Worm (Caenorhabditis elegans) whole organism, young adult: Measurements from ENCODE around the gene T01B4.3.

ENCODE experiments used
- F10E7.11 ChIP-seq: sonication (generic microtip); optimal IDR thresholded peaks from 2 replicates; lab custom pipeline; 2017; ENCODE audit warnings: mild to moderate bottlenecking, missing genetic modification characterization, moderate library complexity, missing compliant biosample characterization
- F52B5.7 ChIP-seq: sonication (generic microtip); optimal IDR thresholded peaks from 2 replicates; lab custom pipeline; 2016; ENCODE audit warnings: mild to moderate bottlenecking, missing genetic modification characterization, missing compliant biosample characterization
- Y56A3A.18 ChIP-seq: fragments of 200-800 bp; sonication (Bioruptor generic); IDR thresholded peaks from 2 replicates; pipeline ENCODE4 v1.3.6; 2022; ENCODE audit warnings: missing genetic modification reagents, missing genetic modification characterization, missing compliant biosample characterization
- aptf-3 ChIP-seq: fragments of 200-800 bp; sonication (Bioruptor generic); IDR thresholded peaks from 2 replicates; pipeline ENCODE4 v1.3.6; 2022; ENCODE audit warnings: missing genetic modification characterization, missing compliant biosample characterization
- attf-6 ChIP-seq: fragments of 200-800 bp; sonication (Bioruptor generic); IDR thresholded peaks from 2 replicates; pipeline ENCODE4 v1.3.6; 2022; ENCODE audit warnings: missing genetic modification reagents, missing genetic modification characterization, missing compliant biosample characterization
- gei-17 ChIP-seq: fragments of 200-800 bp; sonication (Bioruptor generic); optimal IDR thresholded peaks from 2 replicates; lab custom pipeline; 2018; ENCODE audit warnings: mild to moderate bottlenecking, missing genetic modification characterization, missing compliant biosample characterization
- hlh-12 ChIP-seq: sonication (generic microtip); optimal IDR thresholded peaks from 2 replicates; lab custom pipeline; 2016; ENCODE audit warnings: missing genetic modification characterization, missing compliant biosample characterization
- sea-2 ChIP-seq: fragments of 200-800 bp; sonication (Bioruptor generic); IDR thresholded peaks from 2 replicates; pipeline ENCODE4 v1.3.6; 2022; ENCODE audit warnings: missing genetic modification characterization, missing compliant biosample characterization
- unc-62 ChIP-seq: fragments of 150-350 bp; optimal IDR thresholded peaks from 2 replicates; lab custom pipeline; 2014; ENCODE audit warnings: missing biosample characterization, missing genetic modification reagents, missing genetic modification characterization

ce11 chrX:16361001-16361400 is 43.5 kb upstream of the T01B4.3 start:
- TF ChIP-seq aptf-3 (no peak), unc-62 (GFP tag; lab: Kevin White, UChicago) (no peak), gei-17 (GFP tag; lab: Kevin White, UChicago) (no peak), attf-6 (GFP tag; lab: Robert Waterston, UW) (no peak), sea-2 (GFP tag; lab: Robert Waterston, UW) (no peak), hlh-12 (no peak), F52B5.7 (tag; lab: Kevin White, UChicago) (no peak), F10E7.11 (no peak), Y56A3A.18 (GFP tag; lab: Robert Waterston, UW) (no peak)
